Fruit fly (Drosophila melanogaster): Measurements from ENCODE around the gene CG9570.

CG9570 gene

DNA sequence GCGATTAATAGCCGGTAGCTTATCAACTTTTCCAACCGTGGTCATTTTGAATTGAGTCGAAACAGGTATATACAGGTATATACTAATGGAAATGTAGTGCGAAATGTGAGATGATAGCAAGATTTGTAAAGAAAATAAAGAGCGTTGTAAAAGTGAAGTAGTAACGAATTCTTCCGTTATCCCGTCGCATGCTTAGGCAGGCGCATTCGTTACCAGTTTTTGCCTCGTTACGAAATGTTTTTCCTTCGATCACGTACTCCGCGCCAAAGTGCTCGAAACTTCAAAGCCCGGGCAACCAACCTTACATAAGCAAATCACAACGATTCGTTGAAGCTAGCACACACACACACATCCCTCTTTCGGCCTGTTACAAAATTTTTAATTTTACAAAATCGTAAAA lies at the start of gene CG9570:
Gene CG9570, plus strand, starts transcription at position 301 of the 400 bp plus-strand sequence.
- no peak for TF ChIP-seq CG15336 (GFP tag; IDR thresholded peaks at IDR 0.05)
- TF ChIP-seq CG31627 (GFP tag; optimal IDR thresholded peaks at IDR 0.05), result no peak
- no peak for TF ChIP-seq Eip93F (GFP tag; optimal IDR thresholded peaks at IDR 0.05)
- no peak for TF ChIP-seq pdm3 (GFP tag; optimal IDR thresholded peaks at IDR 0.05)
- no peak for TF ChIP-seq OdsH (GFP tag; optimal IDR thresholded peaks at IDR 0.05)
- no peak for TF ChIP-seq dac (GFP tag; optimal IDR thresholded peaks at IDR 0.05)
- no peak for TF ChIP-seq Hr39 (GFP tag; optimal IDR thresholded peaks at IDR 0.05)
- no peak for TF ChIP-seq CG3032 (tag; optimal IDR thresholded peaks at IDR 0.05)
- no peak for TF ChIP-seq esn (GFP tag; optimal IDR thresholded peaks at IDR 0.05)
- TF ChIP-seq Blimp-1 (GFP tag; optimal IDR thresholded peaks at IDR 0.05), result no peak
- TF ChIP-seq CG3919 (GFP tag; optimal IDR thresholded peaks at IDR 0.05), result no peak
- no peak for TF ChIP-seq Ets21C (GFP tag; optimal IDR thresholded peaks at IDR 0.05)
- no peak for TF ChIP-seq Sox15 (GFP tag; optimal IDR thresholded peaks at IDR 0.05)
- no peak for TF ChIP-seq dsx (GFP tag; optimal IDR thresholded peaks at IDR 0.05; ENCODE audit: poor library complexity, severe bottlenecking)
- no peak for TF ChIP-seq Hr4 (GFP tag; optimal IDR thresholded peaks at IDR 0.05)
- TF ChIP-seq CG6163 (GFP tag; IDR thresholded peaks at IDR 0.05), result no peak
- TF ChIP-seq CG1621 (tag; optimal IDR thresholded peaks at IDR 0.05), result no peak
- TF ChIP-seq CG6808 (GFP tag; optimal IDR thresholded peaks at IDR 0.05), result no peak

dm6 chrX:20001996-20002395 lies 49.1 kb upstream of the CG9570 start, which contains the start of gene lky:
lky (minus strand) TSS chrX:20002096.
- TF ChIP-seq CG34406 (GFP tag; optimal IDR thresholded peaks at IDR 0.05), result no peak
- no peak for TF ChIP-seq Eip75B (GFP tag; optimal IDR thresholded peaks at IDR 0.05)
- TF ChIP-seq CG7368 (GFP tag; optimal IDR thresholded peaks at IDR 0.05), result no peak

dm6 chrX:20062576-20062975 lies 11.5 kb downstream of the CG9570 start, which contains the start of gene Dop2R:
Dop2R (minus strand) TSS chrX:20062706.
- TF ChIP-seq CG10669 (GFP tag; optimal IDR thresholded peaks at IDR 0.05) (no peak), CG3919 (GFP tag; optimal IDR thresholded peaks at IDR 0.05) (no peak), ss (GFP tag; optimal IDR thresholded peaks at IDR 0.05) (no peak)

DNA sequence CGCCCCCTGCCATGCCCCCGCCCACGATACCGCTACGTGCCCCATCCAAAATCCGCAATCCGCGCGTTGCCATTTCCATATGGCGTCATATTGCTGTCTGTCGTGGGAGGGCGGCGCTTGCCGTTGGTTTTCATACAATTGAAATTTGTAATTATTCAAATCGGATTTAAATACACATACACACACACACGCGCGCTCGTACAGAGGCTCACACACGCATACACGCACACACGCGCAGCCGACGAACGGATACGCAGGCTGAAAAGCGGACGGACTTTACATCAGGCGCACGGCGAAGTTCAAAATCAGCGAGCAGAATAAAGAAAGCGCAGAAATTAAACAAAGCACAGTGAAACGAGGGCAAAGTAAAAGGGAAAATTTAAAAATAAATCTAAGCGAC lies 15.9 kb downstream of the CG9570 start:
- TF ChIP-seq Sox102F (GFP tag; optimal IDR thresholded peaks at IDR 0.05) (no peak), CG7368 (GFP tag; optimal IDR thresholded peaks at IDR 0.05) (no peak), CG6808 (GFP tag; optimal IDR thresholded peaks at IDR 0.05) (no peak), CG4318 (GFP tag; optimal IDR thresholded peaks at IDR 0.05) (no peak), Smox (GFP tag; optimal IDR thresholded peaks at IDR 0.05) (no peak), dsx (GFP tag; optimal IDR thresholded peaks at IDR 0.05; ENCODE audit: poor library complexity, severe bottlenecking) (no peak), CG6163 (GFP tag; IDR thresholded peaks at IDR 0.05) (no peak), Eip75B (GFP tag; optimal IDR thresholded peaks at IDR 0.05) (no peak), CG11762 (GFP tag; optimal IDR thresholded peaks at IDR 0.05; ENCODE audit: insufficient read depth) (no peak), CG3032 (tag; optimal IDR thresholded peaks at IDR 0.05) (no peak), Eip93F (GFP tag; optimal IDR thresholded peaks at IDR 0.05) (no peak), Gug (GFP tag; IDR thresholded peaks at IDR 0.05) (no peak), Sox15 (GFP tag; optimal IDR thresholded peaks at IDR 0.05) (no peak), CG16779 (tag; optimal IDR thresholded peaks at IDR 0.05) (no peak), fd59A (GFP tag; optimal IDR thresholded peaks at IDR 0.05) (no peak), CG6854 (GFP tag; optimal IDR thresholded peaks at IDR 0.05) (no peak), eg (GFP tag; IDR thresholded peaks at IDR 0.05) (no peak)

dm6 chrX:20083762-20084161 lies 32.7 kb downstream of the CG9570 start:
- no peak for TF ChIP-seq Gug (GFP tag; IDR thresholded peaks at IDR 0.05)
- TF ChIP-seq net (GFP tag; optimal IDR thresholded peaks at IDR 0.05), result no peak
- TF ChIP-seq svp (GFP tag), result no peak
- TF ChIP-seq CG32006 (GFP tag; optimal IDR thresholded peaks at IDR 0.05), result no peak
- TF ChIP-seq dac (GFP tag; optimal IDR thresholded peaks at IDR 0.05), result no peak
- no peak for TF ChIP-seq Hr4 (GFP tag; optimal IDR thresholded peaks at IDR 0.05)
- TF ChIP-seq CG10669 (GFP tag; optimal IDR thresholded peaks at IDR 0.05), result no peak
- TF ChIP-seq CG9139 (GFP tag; optimal IDR thresholded peaks at IDR 0.05), result no peak
- no peak for TF ChIP-seq OdsH (GFP tag; optimal IDR thresholded peaks at IDR 0.05)
- no peak for TF ChIP-seq Sox102F (GFP tag; optimal IDR thresholded peaks at IDR 0.05)
- TF ChIP-seq topi (GFP tag; optimal IDR thresholded peaks at IDR 0.05), result no peak
- no peak for TF ChIP-seq lz (GFP tag; optimal IDR thresholded peaks at IDR 0.05)
